Worm (Caenorhabditis elegans) whole organism, mixed stage, embryonic: ENCODE measurements around the gene ZK813.5.

ENCODE experiments used
- flh-1 ChIP-seq: fragments of 200-800 bp; sonication (Bioruptor generic); optimal IDR thresholded peaks from 2 replicates; lab custom pipeline; 2018; ENCODE audit warnings: mild to moderate bottlenecking, missing genetic modification characterization, moderate library complexity, missing compliant biosample characterization
- unc-39 ChIP-seq: fragments of 150-350 bp; optimal IDR thresholded peaks from 2 replicates; lab custom pipeline; 2014; ENCODE audit warnings: missing biosample characterization, missing genetic modification characterization
- unc-62 ChIP-seq: fragments of 150-350 bp; optimal IDR thresholded peaks from 2 replicates; lab custom pipeline; 2014; ENCODE audit warnings: missing biosample characterization, missing genetic modification reagents, missing genetic modification characterization

ce11 chrX:3467004-3467761 is 16.2 kb upstream of the ZK813.5 start:
- TF ChIP-seq unc-62 (GFP tag; lab: Kevin White, UChicago): no peak
- no peak for TF ChIP-seq unc-39 (tag; lab: Kevin White, UChicago)
- no peak for TF ChIP-seq flh-1 (GFP tag; lab: Kevin White, UChicago)
